Fruit fly (Drosophila melanogaster) whole organism, embryonic: ENCODE measurements around the gene CG46309.

ENCODE experiments used
- Bgb ChIP-seq: fragments of 200-800 bp; sonication (Bioruptor generic); IDR thresholded peaks from 2 replicates; pipeline ENCODE4 v1.3.6; 2022; ENCODE audit warnings: missing biosample characterization, missing genetic modification characterization; ENCODE audit not compliant: partially characterized antibody
- BtbVII ChIP-seq: fragments of 200-800 bp; sonication (Bioruptor generic); optimal IDR thresholded peaks from 3 replicates; lab custom pipeline; 2017; ENCODE audit warnings: missing biosample characterization, mild to moderate bottlenecking, missing genetic modification characterization
- CG11723 ChIP-seq: fragments of 200-800 bp; sonication (Bioruptor generic); optimal IDR thresholded peaks from 2 replicates; lab custom pipeline; 2017; ENCODE audit warnings: missing biosample characterization, mild to moderate bottlenecking, missing genetic modification characterization
- CG12104 ChIP-seq: fragments of 200-800 bp; sonication (Bioruptor generic); optimal IDR thresholded peaks from 3 replicates; lab custom pipeline; 2016; ENCODE audit warnings: missing biosample characterization, missing genetic modification characterization
- CG12219 ChIP-seq: fragments of 200-800 bp; sonication (Bioruptor generic); optimal IDR thresholded peaks from 3 replicates; lab custom pipeline; 2018; ENCODE audit warnings: missing biosample characterization, mild to moderate bottlenecking, missing genetic modification characterization
- CG12299 ChIP-seq: fragments of 200-800 bp; sonication (Bioruptor generic); optimal IDR thresholded peaks from 2 replicates; lab custom pipeline; 2018; ENCODE audit warnings: missing biosample characterization, mild to moderate bottlenecking, missing genetic modification characterization
- CG13287 ChIP-seq: fragments of 200-800 bp; sonication (Bioruptor generic); IDR thresholded peaks from 2 replicates; pipeline ENCODE4 v1.3.6; 2022; ENCODE audit warnings: missing biosample characterization, missing genetic modification characterization; ENCODE audit not compliant: partially characterized antibody
- CG13775 ChIP-seq: fragments of 200-800 bp; sonication (Bioruptor generic); optimal IDR thresholded peaks from 3 replicates; lab custom pipeline; 2017; ENCODE audit warnings: missing biosample characterization, mild to moderate bottlenecking, missing genetic modification characterization
- CG13894 ChIP-seq: fragments of 200-800 bp; sonication (Bioruptor generic); optimal IDR thresholded peaks from 3 replicates; lab custom pipeline; 2018; ENCODE audit warnings: missing biosample characterization, mild to moderate bottlenecking, missing genetic modification characterization, moderate library complexity
- CG15073 ChIP-seq: fragments of 200-800 bp; sonication (Bioruptor generic); optimal IDR thresholded peaks from 2 replicates; lab custom pipeline; 2016; ENCODE audit warnings: missing biosample characterization, missing genetic modification characterization
- CG16813 ChIP-seq: fragments of 200-800 bp; sonication (Bioruptor generic); IDR thresholded peaks from 3 replicates; pipeline ENCODE4 v1.3.6; 2022; ENCODE audit warnings: missing biosample characterization, missing genetic modification characterization; ENCODE audit not compliant: partially characterized antibody
- CG17328 ChIP-seq: fragments of 200-800 bp; sonication (Bioruptor generic); IDR thresholded peaks from 2 replicates; pipeline ENCODE4 v1.3.6; 2022; ENCODE audit warnings: missing biosample characterization, missing genetic modification characterization
- CG30020 ChIP-seq: fragments of 200-800 bp; optimal IDR thresholded peaks from 2 replicates; lab custom pipeline; 2019; ENCODE audit warnings: missing biosample characterization, mild to moderate bottlenecking, missing genetic modification characterization, moderate library complexity
- CG31224 ChIP-seq: fragments of 200-800 bp; sonication (Bioruptor generic); IDR thresholded peaks from 2 replicates; pipeline ENCODE4 v1.3.6; 2022; ENCODE audit warnings: missing biosample characterization, missing genetic modification characterization
- CG31441 ChIP-seq: fragments of 200-800 bp; sonication (Bioruptor generic); IDR thresholded peaks from 2 replicates; pipeline ENCODE4 v1.3.6; 2022; ENCODE audit warnings: missing biosample characterization, missing genetic modification characterization
- CG32767 ChIP-seq: fragments of 200-800 bp; sonication (Bioruptor generic); IDR thresholded peaks from 2 replicates; pipeline ENCODE4 v1.3.6; 2022; ENCODE audit warnings: missing biosample characterization, missing genetic modification characterization
- CG34224 ChIP-seq: fragments of 200-800 bp; sonication (Bioruptor generic); IDR thresholded peaks from 3 replicates; pipeline ENCODE4 v1.3.6; 2022; ENCODE audit warnings: missing biosample characterization, missing genetic modification characterization; ENCODE audit not compliant: partially characterized antibody
- CG4404 ChIP-seq: fragments of 200-800 bp; sonication (Bioruptor generic); IDR thresholded peaks from 2 replicates; pipeline ENCODE4 v1.3.6; 2022; ENCODE audit warnings: missing biosample characterization, missing genetic modification characterization
- CG6272 ChIP-seq: fragments of 200-800 bp; sonication (Bioruptor generic); IDR thresholded peaks from 2 replicates; pipeline ENCODE4 v1.3.6; 2022; ENCODE audit warnings: missing biosample characterization, missing genetic modification characterization
- CG8944 ChIP-seq: fragments of 200-800 bp; sonication (Bioruptor generic); optimal IDR thresholded peaks from 3 replicates; lab custom pipeline; 2016; ENCODE audit warnings: missing biosample characterization, missing genetic modification characterization
- Camta ChIP-seq: fragments of 200-800 bp; sonication (Bioruptor generic); optimal IDR thresholded peaks from 2 replicates; lab custom pipeline; 2016; ENCODE audit warnings: missing biosample characterization, missing genetic modification characterization
- Deaf1 ChIP-seq: fragments of 200-800 bp; optimal IDR thresholded peaks from 3 replicates; lab custom pipeline; 2019; ENCODE audit warnings: missing biosample characterization, mild to moderate bottlenecking, missing genetic modification characterization, moderate library complexity
- Doc2 ChIP-seq: fragments of 200-800 bp; sonication (Bioruptor generic); IDR thresholded peaks from 2 replicates; pipeline ENCODE4 v1.3.6; 2022; ENCODE audit warnings: missing biosample characterization, missing genetic modification characterization
- Ets65A ChIP-seq: fragments of 200-800 bp; sonication (Bioruptor generic); peaks from one replicate; lab custom pipeline; 2016; ENCODE audit warnings: missing biosample characterization, missing genetic modification characterization
- Fer1 ChIP-seq: fragments of 200-800 bp; sonication (Bioruptor generic); optimal IDR thresholded peaks from 2 replicates; lab custom pipeline; 2017; ENCODE audit warnings: missing biosample characterization, mild to moderate bottlenecking, missing genetic modification characterization
- HLH4C ChIP-seq: fragments of 200-800 bp; sonication (Bioruptor generic); IDR thresholded peaks from 3 replicates; pipeline ENCODE4 v1.3.6; 2022; ENCODE audit warnings: missing biosample characterization, missing genetic modification characterization; ENCODE audit not compliant: partially characterized antibody
- MBD-R2 ChIP-seq: fragments of 200-800 bp; sonication (Bioruptor generic); IDR thresholded peaks from 2 replicates; pipeline ENCODE4 v1.3.6; 2022; ENCODE audit warnings: missing biosample characterization, missing genetic modification characterization
- Med ChIP-seq: fragments of 200-800 bp; sonication (Bioruptor generic); peaks from one replicate; lab custom pipeline; 2016; ENCODE audit warnings: missing biosample characterization, missing genetic modification characterization, mild to moderate bottlenecking, inconsistent platforms, moderate library complexity
- PHDP ChIP-seq: fragments of 200-800 bp; sonication (Bioruptor generic); optimal IDR thresholded peaks from 3 replicates; lab custom pipeline; 2018; ENCODE audit warnings: missing biosample characterization, mild to moderate bottlenecking, missing genetic modification characterization, moderate library complexity
- Taf1 ChIP-seq: fragments of 200-800 bp; sonication (Bioruptor generic); IDR thresholded peaks from 2 replicates; pipeline ENCODE4 v1.3.6; 2022; ENCODE audit warnings: missing biosample characterization, missing genetic modification characterization
- Trl ChIP-seq, 3 experiments: fragments of >200 bp in 2 of 3; fragments of 200-800 bp in 1 of 3; sonication (Bioruptor generic) in 1 of 3; optimal IDR thresholded peaks; 2 replicates in 1 of 3; 3 replicates in 2 of 3; lab custom pipeline; 2016 to 2017; ENCODE audit warnings: missing biosample characterization in 1 of 3, missing genetic modification characterization in 1 of 3
- abd-A ChIP-seq: fragments of 200-800 bp; sonication (Bioruptor generic); optimal IDR thresholded peaks from 3 replicates; lab custom pipeline; 2019; ENCODE audit warnings: missing biosample characterization, mild to moderate bottlenecking, missing genetic modification characterization, moderate library complexity
- cg ChIP-seq: fragments of 200-800 bp; sonication (Bioruptor generic); optimal IDR thresholded peaks from 3 replicates; lab custom pipeline; 2019; ENCODE audit warnings: missing biosample characterization, mild to moderate bottlenecking, missing genetic modification characterization, moderate library complexity
- ems ChIP-seq: fragments of 200-800 bp; sonication (Bioruptor generic); optimal IDR thresholded peaks from 3 replicates; lab custom pipeline; 2016; ENCODE audit warnings: missing biosample characterization, missing genetic modification characterization
- ewg ChIP-seq: fragments of 200-800 bp; sonication (Bioruptor generic); optimal IDR thresholded peaks from 3 replicates; lab custom pipeline; 2017; ENCODE audit warnings: mild to moderate bottlenecking, missing biosample characterization, missing genetic modification reagents, missing genetic modification characterization
- fd96Cb ChIP-seq: fragments of 200-800 bp; sonication (Bioruptor generic); optimal IDR thresholded peaks from 2 replicates; lab custom pipeline; 2018; ENCODE audit warnings: missing biosample characterization, mild to moderate bottlenecking, missing genetic modification characterization, moderate library complexity
- grn ChIP-seq: fragments of 200-800 bp; sonication (Bioruptor generic); optimal IDR thresholded peaks from 3 replicates; lab custom pipeline; 2017; ENCODE audit warnings: missing biosample characterization, missing genetic modification characterization
- knrl ChIP-seq: fragments of 200-800 bp; sonication (Bioruptor generic); IDR thresholded peaks from 3 replicates; pipeline ENCODE4 v1.3.6; 2022; ENCODE audit warnings: missing biosample characterization, missing genetic modification characterization; ENCODE audit not compliant: partially characterized antibody
- lab ChIP-seq: fragments of 200-800 bp; sonication (Bioruptor generic); optimal IDR thresholded peaks from 3 replicates; lab custom pipeline; 2017; ENCODE audit warnings: missing biosample characterization, missing genetic modification characterization, mild to moderate bottlenecking, moderate library complexity, missing genetic modification reagents
- mam ChIP-seq: fragments of 200-800 bp; sonication (Bioruptor generic); optimal IDR thresholded peaks from 3 replicates; lab custom pipeline; 2016; ENCODE audit warnings: missing biosample characterization, missing genetic modification characterization
- nau ChIP-seq: fragments of 200-800 bp; sonication (Bioruptor generic); optimal IDR thresholded peaks from 3 replicates; lab custom pipeline; 2017; ENCODE audit warnings: missing biosample characterization, mild to moderate bottlenecking, missing genetic modification characterization, missing genetic modification reagents
- onecut ChIP-seq: fragments of 200-800 bp; sonication (Bioruptor generic); IDR thresholded peaks from 2 replicates; pipeline ENCODE4 v1.3.6; 2022; ENCODE audit warnings: missing biosample characterization, missing genetic modification characterization
- pfk ChIP-seq: fragments of 200-800 bp; sonication (Bioruptor generic); optimal IDR thresholded peaks from 2 replicates; lab custom pipeline; 2018; ENCODE audit warnings: missing biosample characterization, mild to moderate bottlenecking, missing genetic modification characterization, moderate library complexity
- sens ChIP-seq: fragments of 200-800 bp; sonication (Bioruptor generic); peaks from one replicate; lab custom pipeline; 2016; ENCODE audit warnings: missing biosample characterization, missing genetic modification characterization
- seq ChIP-seq: fragments of 200-800 bp; sonication (Bioruptor generic); IDR thresholded peaks from 2 replicates; pipeline ENCODE4 v1.3.6; 2022; ENCODE audit warnings: missing biosample characterization, missing genetic modification characterization
- sr ChIP-seq: fragments of 200-800 bp; sonication (Bioruptor generic); IDR thresholded peaks from 3 replicates; pipeline ENCODE4 v1.3.6; 2022; ENCODE audit warnings: missing biosample characterization, missing genetic modification characterization
- wor ChIP-seq: fragments of 200-800 bp; sonication (Bioruptor generic); IDR thresholded peaks from 2 replicates; pipeline ENCODE4 v1.3.6; 2022; ENCODE audit warnings: missing biosample characterization, missing genetic modification characterization
- z ChIP-seq: fragments of 200-800 bp; sonication (Bioruptor generic); IDR thresholded peaks from 3 replicates; pipeline ENCODE4 v1.3.6; 2022; ENCODE audit warnings: missing biosample characterization, missing genetic modification characterization

CG46309 gene

DNA sequence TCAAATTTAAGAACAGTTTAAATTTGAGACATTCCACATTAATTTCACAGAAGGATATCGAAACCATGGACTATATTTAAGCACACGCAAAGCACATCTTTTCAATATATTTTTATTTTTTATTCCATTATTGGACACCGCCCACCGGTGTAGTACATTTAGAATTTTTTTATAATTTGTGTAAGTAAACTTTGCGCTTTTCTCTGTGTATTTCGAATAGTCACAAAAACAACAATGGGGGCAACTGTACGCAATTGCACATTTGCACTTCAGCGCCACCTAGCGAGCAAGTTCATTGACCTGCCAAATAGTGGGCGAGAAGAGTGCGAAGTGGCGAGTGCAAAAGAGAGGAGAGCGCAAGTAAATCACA is 24.2 kb upstream of the CG46309 start (continued):
- TF ChIP-seq CG6272 (GFP tag; lab: Robert Waterston, UW) (no peak), CG11723 (GFP tag; lab: Kevin White, UChicago) (peak; percentile 22), nau (GFP tag; lab: Kevin White, UChicago) (peak; percentile 20), sr (GFP tag; lab: Robert Waterston, UW) (0 out of 3 replicates have a peak, but pooled peaks have one; percentile 28), knrl (GFP tag; lab: Robert Waterston, UW) (no peak), CG17328 (GFP tag; lab: Robert Waterston, UW) (no peak), sens (GFP tag; lab: Kevin White, UChicago) (peak; percentile 77), Camta (GFP tag; lab: Kevin White, UChicago) (no peak), Doc2 (no peak), CG15073 (GFP tag; lab: Kevin White, UChicago) (no peak), fd96Cb (tag; lab: Kevin White, UChicago) (peak; percentile 38), Bgb (GFP tag; lab: Robert Waterston, UW) (no peak), HLH4C (no peak), MBD-R2 (GFP tag; lab: Robert Waterston, UW) (no peak)

DNA sequence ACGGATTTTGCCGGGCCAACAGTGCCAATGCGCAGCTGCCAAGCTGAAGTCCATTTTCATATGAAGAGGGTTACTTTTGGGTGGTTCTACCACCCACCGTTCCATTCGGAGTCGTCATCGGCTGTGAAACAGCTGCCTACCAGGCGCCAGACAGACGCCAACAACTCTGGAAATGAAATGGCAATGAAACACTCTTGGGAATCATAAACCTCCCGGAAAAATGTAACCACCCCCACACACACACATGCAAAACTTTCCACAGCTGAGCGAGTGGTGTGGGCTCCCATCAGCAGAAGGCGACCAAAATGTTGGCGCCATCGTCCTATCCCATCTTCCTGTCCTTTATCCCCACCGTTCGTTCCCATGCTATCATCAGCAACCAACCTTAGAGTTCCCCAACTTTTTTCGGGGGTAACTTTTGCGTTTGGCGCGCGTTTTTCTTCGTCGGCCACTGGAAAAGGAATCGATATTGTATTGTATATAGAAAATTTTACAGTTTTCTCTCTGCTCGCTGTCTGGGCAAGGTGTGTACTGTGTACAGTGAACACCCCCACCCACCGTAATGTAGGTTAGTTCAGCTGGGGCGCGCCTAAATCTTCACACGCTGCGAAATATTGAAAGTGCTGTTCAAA is 23.7 kb upstream of the CG46309 start:
- TF ChIP-seq onecut (GFP tag; lab: Robert Waterston, UW) (peak; percentile 94), CG31224 (GFP tag; lab: Robert Waterston, UW) (peak; percentile 98), CG12219 (no peak), z (GFP tag; lab: Robert Waterston, UW) (0 out of 3 replicates have a peak, but pooled peaks have one; percentile 10), Fer1 (GFP tag; lab: Kevin White, UChicago) (no peak), BtbVII (GFP tag; lab: Kevin White, UChicago) (no peak), wor (GFP tag; lab: Robert Waterston, UW) (no peak), CG12104 (GFP tag; lab: Kevin White, UChicago) (no peak), lab (no peak), CG30020 (tag; lab: Kevin White, UChicago) (no peak), PHDP (tag; lab: Kevin White, UChicago) (no peak), CG13775 (GFP tag; lab: Kevin White, UChicago) (no peak), Trl (optimal IDR thresholded peaks at IDR 0.05; lab: Kevin White, UChicago) (peak in 1 of 2 experiments; percentile 2), Trl (GFP tag; optimal IDR thresholded peaks at IDR 0.05; lab: Kevin White, UChicago) (no peak), mam (GFP tag; lab: Kevin White, UChicago) (peak; percentile 3), CG34224 (GFP tag; lab: Robert Waterston, UW) (0 out of 3 replicates have a peak, but pooled peaks have one; percentile 31), CG32767 (GFP tag; lab: Robert Waterston, UW) (peak; percentile 8; the same call in 1 of the 2 replicates), CG8944 (no peak), CG13287 (GFP tag; lab: Robert Waterston, UW) (no peak), Taf1 (no peak), Med (GFP tag; lab: Kevin White, UChicago) (peak; percentile 56), CG16813 (GFP tag; lab: Robert Waterston, UW) (no peak), CG31441 (GFP tag; lab: Robert Waterston, UW) (no peak), abd-A (tag; lab: Kevin White, UChicago) (peak; percentile 92), CG13894 (tag; lab: Kevin White, UChicago) (peak; percentile 48), cg (GFP tag; lab: Kevin White, UChicago) (peak; percentile 25), pfk (peak; percentile 98), CG12299 (tag; lab: Kevin White, UChicago) (no peak), Deaf1 (tag; lab: Kevin White, UChicago) (peak; percentile 16), seq (GFP tag; lab: Robert Waterston, UW) (0 out of 2 replicates have a peak, but pooled peaks have one; percentile 34), grn (GFP tag; lab: Kevin White, UChicago) (no peak), ewg (GFP tag; lab: Kevin White, UChicago) (peak; percentile 79), CG4404 (no peak), ems (GFP tag; lab: Kevin White, UChicago) (no peak), Ets65A (GFP tag; lab: Kevin White, UChicago) (peak; percentile 79)
